Fruit fly (Drosophila melanogaster) whole organism, adult: Measurements from ENCODE around the gene CG10098.

ENCODE experiments used
- CG11617 ChIP-seq: fragments of 200-800 bp; sonication (Bioruptor generic); optimal IDR thresholded peaks from 2 replicates; lab custom pipeline; 2017; ENCODE audit warnings: mild to moderate bottlenecking, missing biosample characterization, missing genetic modification reagents, missing genetic modification characterization
- CG14711 ChIP-seq: fragments of 200-800 bp; sonication (Bioruptor generic); optimal IDR thresholded peaks from 2 replicates; lab custom pipeline; 2018; ENCODE audit warnings: missing biosample characterization, mild to moderate bottlenecking, missing genetic modification characterization, moderate library complexity
- CG1620 ChIP-seq: fragments of 200-800 bp; sonication (Bioruptor generic); optimal IDR thresholded peaks from 2 replicates; lab custom pipeline; 2016; ENCODE audit warnings: missing biosample characterization, missing genetic modification characterization
- CG33017 ChIP-seq: fragments of 200-800 bp; sonication (Bioruptor generic); optimal IDR thresholded peaks from 2 replicates; lab custom pipeline; 2018; ENCODE audit warnings: missing biosample characterization, mild to moderate bottlenecking, missing genetic modification characterization, moderate library complexity
- CG7101 ChIP-seq: fragments of 200-800 bp; sonication (Bioruptor generic); optimal IDR thresholded peaks from 2 replicates; lab custom pipeline; 2018; ENCODE audit warnings: missing biosample characterization, mild to moderate bottlenecking, missing genetic modification characterization, moderate library complexity
- Hr96 ChIP-seq: fragments of 200-800 bp; sonication (Bioruptor generic); optimal IDR thresholded peaks from 2 replicates; lab custom pipeline; 2016; ENCODE audit warnings: missing biosample characterization, missing genetic modification characterization
- Mnt ChIP-seq: fragments of 200-800 bp; sonication (Bioruptor generic); optimal IDR thresholded peaks from 2 replicates; lab custom pipeline; 2016; ENCODE audit warnings: missing biosample characterization, mild to moderate bottlenecking, missing genetic modification characterization
- cnc ChIP-seq, 2 experiments: fragments of >200 bp; optimal IDR thresholded peaks; 2 replicates each; lab custom pipeline; 2017
- tj ChIP-seq: fragments of 200-800 bp; sonication (Bioruptor generic); optimal IDR thresholded peaks from 3 replicates; lab custom pipeline; 2017; ENCODE audit warnings: missing biosample characterization, mild to moderate bottlenecking, missing genetic modification characterization, moderate library complexity

DNA sequence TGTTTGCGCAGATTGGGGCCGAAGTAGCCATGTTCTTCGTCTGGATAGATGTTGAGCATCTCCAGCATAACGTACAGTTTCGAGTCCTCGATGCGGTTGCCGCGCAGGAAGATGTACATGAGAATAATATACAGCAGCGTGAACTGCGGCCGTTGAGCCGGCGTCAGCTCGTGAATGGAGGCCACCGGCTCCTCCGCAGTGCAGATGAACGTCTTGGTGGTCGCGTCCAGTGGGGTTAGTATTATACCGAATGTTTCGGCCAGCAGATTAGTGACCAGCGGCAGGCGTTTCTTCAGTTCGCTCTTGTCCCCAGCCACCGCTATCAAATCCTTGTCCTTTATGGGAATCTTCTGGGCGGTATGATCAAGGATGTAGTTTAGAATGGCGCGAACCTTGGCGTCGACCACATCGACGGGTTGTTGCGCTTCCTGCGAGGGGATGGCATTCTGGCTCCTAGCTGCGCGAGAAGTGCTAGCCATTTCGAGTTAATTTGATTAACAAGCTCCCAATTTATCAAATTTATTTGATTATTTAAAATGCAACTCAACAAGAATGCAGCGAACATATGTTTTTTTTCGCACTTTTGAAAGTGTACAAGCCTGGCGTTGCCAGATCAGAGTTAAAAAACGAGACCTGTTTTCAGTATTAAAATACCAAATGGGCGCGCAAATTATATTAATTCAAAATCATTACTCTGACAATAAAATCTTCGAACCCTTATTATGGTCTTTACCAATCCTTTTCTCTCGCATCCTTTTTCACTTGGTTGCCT is 30.4 kb downstream of the CG10098 start, which contains the start of gene MAGE:
- TF ChIP-seq CG14711 (tag; lab: Kevin White, UChicago) (no peak), CG1620 (GFP tag; lab: Kevin White, UChicago) (no peak), Mnt (GFP tag; lab: Kevin White, UChicago) (no peak), Hr96 (GFP tag; lab: Kevin White, UChicago) (no peak), tj (GFP tag; lab: Kevin White, UChicago) (peak; percentile 58), CG33017 (no peak), CG7101 (tag; lab: Kevin White, UChicago) (no peak), cnc (optimal IDR thresholded peaks at IDR 0.05; lab: Kevin White, UChicago) (no peak), CG11617 (no peak)
